Fruit fly (Drosophila melanogaster): Measurements from ENCODE around the gene Cep290.

DNA sequence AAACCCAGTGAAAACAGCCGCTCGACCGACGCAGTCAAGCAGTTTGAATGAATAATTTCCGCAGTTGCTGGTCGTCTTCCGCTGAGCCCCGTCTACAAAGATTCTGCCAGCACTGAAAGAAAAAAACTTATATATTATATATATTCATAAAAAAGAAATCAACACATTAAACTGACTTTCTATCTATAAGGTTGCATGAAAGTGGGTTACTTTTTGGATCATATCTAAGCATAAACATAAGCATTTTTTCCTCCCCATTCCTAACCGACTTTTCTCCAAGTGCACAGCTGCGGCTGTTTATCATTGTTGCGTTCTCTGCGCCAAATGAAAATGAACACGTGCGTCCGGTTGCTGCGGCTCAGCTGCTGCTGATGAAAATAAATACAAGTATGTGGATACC is 23.4 kb upstream of the Cep290 start:
- TF ChIP-seq CG8478 (optimal IDR thresholded peaks at IDR 0.05), result no peak
- no peak for TF ChIP-seq CTCF (optimal IDR thresholded peaks at IDR 0.05)

All from S2 (cell line).